Fruit fly (Drosophila melanogaster): ENCODE measurements around the gene CG34001.

DNA sequence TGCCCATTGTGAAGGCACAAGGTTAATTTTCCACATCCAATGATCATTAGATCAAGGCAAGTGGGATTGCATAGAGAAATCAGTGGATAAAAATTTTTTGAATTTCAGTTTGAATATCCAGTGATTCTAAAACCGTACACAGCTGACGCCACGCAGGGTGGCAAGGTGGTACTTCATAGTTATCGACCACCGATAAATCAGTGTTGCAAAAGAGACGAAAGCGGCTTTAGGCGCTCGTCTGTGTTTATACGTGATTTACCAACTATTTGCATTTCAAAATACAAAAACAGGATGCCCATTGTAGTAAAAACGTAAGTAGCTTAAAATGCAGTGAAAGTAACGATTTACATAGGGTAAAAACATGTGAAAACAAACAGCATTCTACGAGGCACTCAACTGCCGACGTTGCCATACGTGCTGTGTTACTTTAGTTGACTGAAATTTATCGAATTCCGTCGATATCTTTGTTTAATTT, at the start of gene CG34001, which contains the start of the genes CG42535 and hay:
- TF ChIP-seq toe (GFP tag; optimal IDR thresholded peaks at IDR 0.05) (no peak), cnc (optimal IDR thresholded peaks at IDR 0.05) (no peak), CG12768 (GFP tag; optimal IDR thresholded peaks at IDR 0.05) (no peak), CG7101 (tag; optimal IDR thresholded peaks at IDR 0.05) (peak; percentile 11), ovo (GFP tag; optimal IDR thresholded peaks at IDR 0.05) (no peak), Clk (GFP tag; optimal IDR thresholded peaks at IDR 0.05) (no peak), kay (GFP tag; ENCODE audit: borderline replicate concordance) (no peak), Mnt (GFP tag; optimal IDR thresholded peaks at IDR 0.05) (no peak), tj (GFP tag; optimal IDR thresholded peaks at IDR 0.05) (no peak), CG5204 (GFP tag; optimal IDR thresholded peaks at IDR 0.05) (no peak), CG33017 (tag; optimal IDR thresholded peaks at IDR 0.05) (no peak), CG11617 (GFP tag; optimal IDR thresholded peaks at IDR 0.05) (no peak), CG7045 (GFP tag; optimal IDR thresholded peaks at IDR 0.05) (no peak)
